Worm (Caenorhabditis elegans) whole organism, early embryonic: ENCODE data around the gene ina-1.

Experiments used
- B0310.2 ChIP-seq: sonication (generic microtip); optimal IDR thresholded peaks from 2 replicates; lab custom pipeline; 2016; ENCODE audit warnings: mild to moderate bottlenecking, missing genetic modification characterization, missing compliant biosample characterization
- F13C5.2 ChIP-seq: sonication (generic microtip); optimal IDR thresholded peaks from 2 replicates; lab custom pipeline; 2017; ENCODE audit warnings: mild to moderate bottlenecking, missing genetic modification characterization, inconsistent platforms, missing compliant biosample characterization
- aly-1 ChIP-seq: sonication (generic microtip); optimal IDR thresholded peaks from 2 replicates; lab custom pipeline; 2016; ENCODE audit warnings: missing genetic modification characterization, missing compliant biosample characterization
- ama-1 ChIP-seq: fragments of 150-350 bp; optimal IDR thresholded peaks from 2 replicates; lab custom pipeline; 2014
- ceh-13 ChIP-seq: fragments of 200-800 bp; sonication (Bioruptor generic); optimal IDR thresholded peaks from 2 replicates; lab custom pipeline; 2018; ENCODE audit warnings: mild to moderate bottlenecking, missing genetic modification characterization, missing compliant biosample characterization
- ceh-36 ChIP-seq: sonication (generic microtip); optimal IDR thresholded peaks from 2 replicates; lab custom pipeline; 2016; ENCODE audit warnings: missing genetic modification characterization, inconsistent platforms, missing compliant biosample characterization
- ets-7 ChIP-seq: sonication (generic microtip); optimal IDR thresholded peaks from 2 replicates; lab custom pipeline; 2016; ENCODE audit warnings: missing genotype, missing genetic modification characterization, missing compliant biosample characterization
- flt-1 ChIP-seq: fragments of 200-800 bp; sonication (Bioruptor generic); IDR thresholded peaks from 2 replicates; pipeline ENCODE4 v1.3.6; 2022; ENCODE audit warnings: missing genetic modification characterization, missing compliant biosample characterization
- hmbx-1 ChIP-seq: sonication (generic microtip); optimal IDR thresholded peaks from 2 replicates; lab custom pipeline; 2016; ENCODE audit warnings: mild to moderate bottlenecking, missing genetic modification characterization, missing compliant biosample characterization
- hmg-4 ChIP-seq: fragments of 200-800 bp; sonication (Bioruptor generic); optimal IDR thresholded peaks from 2 replicates; lab custom pipeline; 2018; ENCODE audit warnings: mild to moderate bottlenecking, missing genetic modification characterization, missing compliant biosample characterization
- hnd-1 ChIP-seq: sonication (generic microtip); optimal IDR thresholded peaks from 2 replicates; lab custom pipeline; 2016; ENCODE audit warnings: missing genetic modification characterization, missing compliant biosample characterization
- pes-1 ChIP-seq: fragments of 200-800 bp; sonication (Bioruptor generic); IDR thresholded peaks from 2 replicates; pipeline ENCODE4 v1.3.6; 2022; ENCODE audit warnings: missing genetic modification reagents, missing genetic modification characterization, missing compliant biosample characterization
- scrt-1 ChIP-seq: fragments of 200-800 bp; sonication (Bioruptor generic); IDR thresholded peaks from 2 replicates; pipeline ENCODE4 v1.3.6; 2022; ENCODE audit warnings: missing genetic modification characterization, missing compliant biosample characterization
- sea-1 ChIP-seq: fragments of 200-800 bp; sonication (Bioruptor generic); conservative IDR thresholded peaks from 2 replicates; pipeline ENCODE4 v1.3.6; 2022; ENCODE audit warnings: missing genetic modification characterization, missing compliant biosample characterization
- tbx-11 ChIP-seq: fragments of 200-800 bp; sonication (Bioruptor generic); IDR thresholded peaks from 2 replicates; pipeline ENCODE4 v1.3.6; 2022; ENCODE audit warnings: missing genetic modification characterization, missing compliant biosample characterization
- tbx-37 ChIP-seq: fragments of 200-800 bp; sonication (Bioruptor generic); conservative IDR thresholded peaks from 2 replicates; pipeline ENCODE4 v1.3.6; 2022; ENCODE audit warnings: missing genetic modification reagents, missing genetic modification characterization, missing compliant biosample characterization
- tra-4 ChIP-seq: sonication (generic microtip); optimal IDR thresholded peaks from 2 replicates; lab custom pipeline; 2017; ENCODE audit warnings: missing genetic modification characterization, missing compliant biosample characterization

Gene ina-1

DNA sequence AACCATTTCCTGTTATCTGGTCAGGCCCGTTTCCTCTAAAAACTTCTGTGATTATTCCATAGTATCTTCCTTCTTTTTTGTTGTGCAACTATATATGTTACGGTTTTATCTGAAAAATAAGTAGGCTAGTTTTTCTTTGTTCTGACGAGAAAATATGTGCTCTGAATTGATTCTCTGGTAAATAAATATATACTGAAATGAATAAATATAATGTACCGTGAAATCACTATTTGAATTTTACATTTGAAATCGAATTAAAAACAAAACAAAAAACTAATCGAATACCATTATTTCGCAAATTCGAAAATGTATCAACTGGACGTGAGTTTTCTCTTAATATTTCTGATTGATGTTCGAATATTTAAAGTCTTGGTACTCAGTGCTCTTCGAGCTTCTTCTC, 42.0 kb downstream of the ina-1 start, which contains the start of gene ZK512.10:
Gene ZK512.10, plus strand, starts transcription at position 301 of the 400 bp plus-strand sequence.
- TF ChIP-seq tbx-11 (GFP tag; lab: Robert Waterston, UW), result no peak
- no peak for TF ChIP-seq tbx-37 (GFP tag; lab: Robert Waterston, UW)
- no peak for TF ChIP-seq ama-1 (lab: Kevin White, UChicago)

DNA sequence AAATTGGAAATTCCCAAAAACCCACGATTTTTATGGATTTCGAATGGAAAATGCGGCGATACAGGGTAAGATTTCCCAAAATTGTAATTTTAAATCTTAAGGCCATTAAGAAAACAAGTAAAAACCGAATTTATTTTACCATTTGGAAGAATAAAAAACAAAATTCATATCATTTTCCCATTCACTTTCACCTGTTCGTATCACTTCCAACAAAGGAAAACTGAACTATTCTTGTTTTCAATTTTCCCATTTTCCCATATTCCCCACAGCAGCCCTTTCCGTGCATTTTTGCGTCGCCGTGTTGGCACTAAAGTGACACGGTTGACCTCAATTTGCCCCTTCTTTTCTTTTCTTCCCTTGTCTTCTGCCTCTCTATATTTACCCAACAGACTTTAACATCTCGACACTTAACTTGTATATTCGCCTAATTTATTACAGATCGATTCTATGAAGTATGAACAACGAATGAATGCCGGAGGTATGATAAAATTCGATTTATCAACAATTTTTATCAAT, 46.8 kb downstream of the ina-1 start, which contains the start of gene sec-16A.1:
Gene sec-16A.1, plus strand, starts transcription at position 51 of the 516 bp plus-strand sequence.
- TF ChIP-seq ceh-13 (no peak), hmg-4 (GFP tag; lab: Kevin White, UChicago) (no peak), flt-1 (GFP tag; lab: Robert Waterston, UW) (no peak), pes-1 (no peak), hmbx-1 (tag; lab: Kevin White, UChicago) (no peak), tra-4 (tag; lab: Kevin White, UChicago) (no peak), aly-1 (tag; lab: Kevin White, UChicago) (no peak), B0310.2 (no peak), ama-1 (lab: Kevin White, UChicago) (no peak), F13C5.2 (tag; lab: Kevin White, UChicago) (no peak), scrt-1 (GFP tag; lab: Robert Waterston, UW) (no peak), tbx-37 (GFP tag; lab: Robert Waterston, UW) (no peak), sea-1 (GFP tag; lab: Robert Waterston, UW) (no peak), hnd-1 (tag; lab: Kevin White, UChicago) (no peak), tbx-11 (GFP tag; lab: Robert Waterston, UW) (no peak), ets-7 (no peak), ceh-36 (tag; lab: Kevin White, UChicago) (no peak)

DNA sequence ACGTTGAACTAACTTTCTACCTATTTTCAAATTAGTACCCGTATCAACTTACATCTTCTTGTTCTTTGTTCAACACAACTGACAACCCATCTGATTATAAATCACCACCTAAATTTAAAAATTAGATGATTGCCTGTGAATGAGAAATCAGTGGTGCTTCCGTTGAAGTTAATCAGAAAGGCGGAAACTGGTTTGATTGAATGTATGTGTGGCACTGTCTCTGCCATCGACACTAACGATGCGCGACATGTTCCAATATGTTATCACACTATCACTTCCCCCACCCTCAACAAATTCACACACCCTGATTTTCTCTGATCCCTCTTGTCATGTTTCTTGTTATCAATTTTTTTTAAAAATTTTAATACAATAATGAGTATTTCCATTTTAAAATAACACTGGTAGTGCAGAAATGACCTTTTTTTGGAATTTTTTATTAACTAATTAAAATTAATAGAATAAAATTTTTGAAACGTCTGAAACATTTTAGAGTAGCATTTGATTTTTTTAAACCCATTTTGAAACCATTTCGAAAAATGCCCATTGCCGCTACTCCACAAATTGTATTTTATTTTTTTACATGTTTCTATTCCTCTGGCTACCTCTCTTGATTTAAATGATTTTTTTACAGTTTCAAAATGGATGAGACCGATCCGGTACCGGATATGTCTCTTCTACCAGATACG, 53.5 kb downstream of the ina-1 start, which contains the start of gene ced-11:
Gene ced-11, plus strand, starts transcription at position 636 of the 686 bp plus-strand sequence.
- TF ChIP-seq scrt-1 (GFP tag; lab: Robert Waterston, UW) (no peak), ama-1 (lab: Kevin White, UChicago) (no peak), B0310.2 (no peak), pes-1 (no peak), sea-1 (GFP tag; lab: Robert Waterston, UW) (no peak), ets-7 (no peak), F13C5.2 (tag; lab: Kevin White, UChicago) (no peak), ceh-13 (no peak), hnd-1 (tag; lab: Kevin White, UChicago) (no peak), flt-1 (GFP tag; lab: Robert Waterston, UW) (no peak), aly-1 (tag; lab: Kevin White, UChicago) (no peak), hmg-4 (GFP tag; lab: Kevin White, UChicago) (no peak), tbx-11 (GFP tag; lab: Robert Waterston, UW) (no peak), tbx-37 (GFP tag; lab: Robert Waterston, UW) (no peak), hmbx-1 (tag; lab: Kevin White, UChicago) (no peak), ceh-36 (tag; lab: Kevin White, UChicago) (no peak)

DNA sequence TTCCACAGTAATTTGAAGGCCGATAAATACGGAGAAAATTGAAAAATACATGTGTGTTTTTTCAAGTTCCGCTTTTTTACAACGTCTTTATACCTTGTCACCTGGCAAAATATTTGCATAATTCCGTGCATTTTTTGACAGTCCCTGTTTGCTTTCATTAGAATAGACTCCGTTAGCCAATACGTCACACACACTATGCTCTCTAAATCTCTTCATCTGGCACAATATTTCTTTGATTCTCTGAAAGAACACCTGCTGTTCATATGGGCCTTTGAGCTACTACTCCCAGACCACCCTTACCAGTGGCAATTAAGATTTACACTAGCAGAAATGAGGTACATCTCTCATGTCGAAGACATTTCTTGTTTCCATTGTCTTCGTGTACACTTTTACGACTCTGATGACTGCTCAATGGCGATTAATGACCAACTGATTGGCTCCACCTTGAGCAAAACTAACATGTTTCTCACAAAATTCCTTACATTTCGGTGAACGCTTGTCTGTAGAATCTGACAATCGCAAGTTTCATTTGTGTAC, 54.2 kb downstream of the ina-1 start, which contains the start of gene grl-11:
Gene grl-11, minus strand, starts transcription at position 51 of the 537 bp plus-strand sequence.
- TF ChIP-seq ceh-36 (tag; lab: Kevin White, UChicago) (no peak), ceh-13 (no peak), F13C5.2 (tag; lab: Kevin White, UChicago) (no peak), tbx-11 (GFP tag; lab: Robert Waterston, UW) (no peak), ama-1 (lab: Kevin White, UChicago) (no peak), pes-1 (no peak), aly-1 (tag; lab: Kevin White, UChicago) (no peak), sea-1 (GFP tag; lab: Robert Waterston, UW) (no peak), B0310.2 (no peak), scrt-1 (GFP tag; lab: Robert Waterston, UW) (no peak)
